Fruit fly (Drosophila melanogaster) whole organism, prepupa: ENCODE data around the gene Pgant5.

ENCODE experiments used
- CG1621 ChIP-seq: fragments of 200-800 bp; sonication (Bioruptor generic); optimal IDR thresholded peaks from 3 replicates; lab custom pipeline; 2018; ENCODE audit warnings: missing biosample characterization, mild to moderate bottlenecking, missing genetic modification characterization
- CG3032 ChIP-seq: fragments of 200-800 bp; optimal IDR thresholded peaks from 2 replicates; lab custom pipeline; 2019; ENCODE audit warnings: missing biosample characterization, mild to moderate bottlenecking, missing genetic modification characterization, moderate library complexity
- CG6276 ChIP-seq: fragments of 200-800 bp; sonication (Bioruptor generic); optimal IDR thresholded peaks from 2 replicates; lab custom pipeline; 2017; ENCODE audit warnings: missing biosample characterization, mild to moderate bottlenecking, missing genetic modification characterization
- CG6854 ChIP-seq: fragments of 200-800 bp; sonication (Bioruptor generic); optimal IDR thresholded peaks from 2 replicates; lab custom pipeline; 2017; ENCODE audit warnings: missing biosample characterization, mild to moderate bottlenecking, missing genetic modification characterization
- Hr38 ChIP-seq: sonication (Bioruptor generic); optimal IDR thresholded peaks from 2 replicates; lab custom pipeline; 2016; ENCODE audit warnings: missing biosample characterization, missing genetic modification characterization
- OdsH ChIP-seq: fragments of 200-800 bp; sonication (Bioruptor generic); optimal IDR thresholded peaks from 3 replicates; lab custom pipeline; 2016; ENCODE audit warnings: missing biosample characterization, missing genetic modification characterization
- net ChIP-seq: fragments of 200-800 bp; sonication (Bioruptor generic); optimal IDR thresholded peaks from 3 replicates; lab custom pipeline; 2016; ENCODE audit warnings: missing biosample characterization, missing genetic modification characterization

DNA sequence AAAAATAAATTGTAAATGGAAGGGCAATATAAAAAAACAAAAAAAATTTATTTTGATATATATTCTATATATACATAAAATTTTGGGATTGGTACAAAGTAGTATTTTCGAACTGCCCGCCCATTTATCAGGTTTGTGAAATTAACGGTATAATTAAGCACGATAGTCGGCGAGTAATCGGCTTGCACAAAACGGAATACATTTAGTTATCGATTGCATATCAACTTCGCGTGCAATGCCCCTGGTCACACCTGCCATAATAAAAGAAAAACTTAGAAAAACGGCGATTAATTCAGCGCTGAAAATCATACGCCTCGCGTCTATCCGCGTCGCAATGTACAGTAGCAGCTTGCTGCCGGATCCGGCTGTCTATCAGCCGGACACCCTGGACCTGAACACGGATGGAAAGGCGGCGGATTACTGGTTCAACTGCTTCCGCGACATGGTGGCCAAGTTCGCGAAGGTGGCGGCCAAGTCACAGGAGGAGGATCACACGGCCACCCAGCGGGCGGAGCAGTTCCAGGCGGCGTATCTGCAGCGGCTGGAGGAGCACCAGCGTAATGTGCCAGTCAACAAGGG, 469 bp upstream of the Pgant5 start, which contains the start of gene CG5828:
- TF ChIP-seq CG6276 (GFP tag; lab: Kevin White, UChicago) (no peak), Hr38 (no peak), CG3032 (no peak), CG6854 (GFP tag; lab: Kevin White, UChicago) (no peak), CG1621 (no peak), net (GFP tag; lab: Kevin White, UChicago) (no peak), OdsH (GFP tag; lab: Kevin White, UChicago) (no peak)
